Fruit fly (Drosophila melanogaster) whole organism, embryonic: ENCODE data around the gene pyd.

Experiments used
- Atf6 ChIP-seq: fragments of 200-800 bp; sonication (Bioruptor generic); IDR thresholded peaks from 2 replicates; pipeline ENCODE4 v1.3.6; 2022; ENCODE audit warnings: missing biosample characterization, missing genetic modification characterization
- B-H1 ChIP-seq: fragments of 200-800 bp; sonication (Bioruptor generic); IDR thresholded peaks from 3 replicates; pipeline ENCODE4 v1.3.6; 2022; ENCODE audit warnings: missing biosample characterization, missing genetic modification characterization
- B-H2 ChIP-seq: fragments of 200-800 bp; sonication (Bioruptor generic); optimal IDR thresholded peaks from 2 replicates; lab custom pipeline; 2018; ENCODE audit warnings: missing biosample characterization, mild to moderate bottlenecking, missing genetic modification characterization
- Bgb ChIP-seq: fragments of 200-800 bp; sonication (Bioruptor generic); IDR thresholded peaks from 2 replicates; pipeline ENCODE4 v1.3.6; 2022; ENCODE audit warnings: missing biosample characterization, missing genetic modification characterization; ENCODE audit not compliant: partially characterized antibody
- CG10462 ChIP-seq: fragments of 200-800 bp; sonication (Bioruptor generic); optimal IDR thresholded peaks from 2 replicates; lab custom pipeline; 2016; ENCODE audit warnings: missing biosample characterization, missing genetic modification characterization
- CG10959 ChIP-seq: fragments of 200-800 bp; sonication (Bioruptor generic); IDR thresholded peaks from 2 replicates; pipeline ENCODE4 v1.3.6; 2022; ENCODE audit warnings: missing biosample characterization, missing genetic modification characterization
- CG12236 ChIP-seq: fragments of 200-800 bp; sonication (Bioruptor generic); optimal IDR thresholded peaks from 2 replicates; lab custom pipeline; 2016; ENCODE audit warnings: missing biosample characterization, missing genetic modification characterization
- CG12744 ChIP-seq: fragments of 200-800 bp; sonication (Bioruptor generic); optimal IDR thresholded peaks from 2 replicates; lab custom pipeline; 2016; ENCODE audit warnings: missing biosample characterization, missing genetic modification characterization
- CG13123 ChIP-seq: fragments of 200-800 bp; sonication (Bioruptor generic); optimal IDR thresholded peaks from 2 replicates; lab custom pipeline; 2016; ENCODE audit warnings: missing biosample characterization, missing genetic modification characterization
- CG13424 ChIP-seq: fragments of 200-800 bp; sonication (Bioruptor generic); optimal IDR thresholded peaks from 2 replicates; lab custom pipeline; 2019; ENCODE audit warnings: missing biosample characterization, mild to moderate bottlenecking, missing genetic modification characterization, moderate library complexity
- CG14710 ChIP-seq: fragments of 200-800 bp; sonication (Bioruptor generic); optimal IDR thresholded peaks from 3 replicates; lab custom pipeline; 2019; ENCODE audit warnings: missing biosample characterization, mild to moderate bottlenecking, missing genetic modification characterization, moderate library complexity
- CG1832 ChIP-seq: fragments of 200-800 bp; sonication (Bioruptor generic); optimal IDR thresholded peaks from 2 replicates; lab custom pipeline; 2017; ENCODE audit warnings: missing biosample characterization, mild to moderate bottlenecking, missing genetic modification characterization, inconsistent platforms
- CG30431 ChIP-seq: fragments of 200-800 bp; sonication (Bioruptor generic); optimal IDR thresholded peaks from 2 replicates; lab custom pipeline; 2017; ENCODE audit warnings: missing biosample characterization, missing genetic modification characterization
- CG3281 ChIP-seq: fragments of 200-800 bp; sonication (Bioruptor generic); optimal IDR thresholded peaks from 3 replicates; lab custom pipeline; 2017; ENCODE audit warnings: missing biosample characterization, mild to moderate bottlenecking, missing genetic modification characterization
- CG34376 ChIP-seq: fragments of 200-800 bp; sonication (Bioruptor generic); optimal IDR thresholded peaks from 2 replicates; lab custom pipeline; 2018; ENCODE audit warnings: missing biosample characterization, mild to moderate bottlenecking, missing genetic modification characterization
- CG4707 ChIP-seq: fragments of 200-800 bp; sonication (Bioruptor generic); optimal IDR thresholded peaks from 2 replicates; lab custom pipeline; 2018; ENCODE audit warnings: missing biosample characterization, mild to moderate bottlenecking, missing genetic modification characterization, moderate library complexity
- CG4854 ChIP-seq: fragments of 200-800 bp; sonication (Bioruptor generic); optimal IDR thresholded peaks from 2 replicates; lab custom pipeline; 2016; ENCODE audit warnings: missing biosample characterization, missing genetic modification characterization, inconsistent platforms
- CG7271 ChIP-seq: fragments of 200-800 bp; sonication (Bioruptor generic); optimal IDR thresholded peaks from 2 replicates; lab custom pipeline; 2018; ENCODE audit warnings: missing biosample characterization, mild to moderate bottlenecking, missing genetic modification characterization, moderate library complexity
- CG7963 ChIP-seq: fragments of 200-800 bp; sonication (Bioruptor generic); IDR thresholded peaks from 3 replicates; pipeline ENCODE4 v1.3.6; 2022; ENCODE audit warnings: missing biosample characterization, missing genetic modification characterization; ENCODE audit not compliant: partially characterized antibody
- CG8478 ChIP-seq: fragments of >200 bp; optimal IDR thresholded peaks from 2 replicates; lab custom pipeline; 2018
- Gsc ChIP-seq: fragments of 200-800 bp; sonication (Bioruptor generic); IDR thresholded peaks from 2 replicates; pipeline ENCODE4 v1.3.6; 2022; ENCODE audit warnings: missing biosample characterization, missing genetic modification characterization
- Hr51 ChIP-seq, 2 experiments: fragments of 200-800 bp; sonication (Bioruptor generic); optimal IDR thresholded peaks; 2 replicates in 1 of 2; 3 replicates in 1 of 2; lab custom pipeline; 2016 to 2018; ENCODE audit warnings: missing biosample characterization in 2 of 2, missing genetic modification characterization in 2 of 2, mild to moderate bottlenecking in 1 of 2, moderate library complexity in 1 of 2
- Lim3 ChIP-seq: fragments of 200-800 bp; sonication (Bioruptor generic); IDR thresholded peaks from 2 replicates; pipeline ENCODE4 v1.3.6; 2022; ENCODE audit warnings: missing biosample characterization, missing genetic modification characterization
- Mes4 ChIP-seq: fragments of 200-800 bp; sonication (Bioruptor generic); optimal IDR thresholded peaks from 2 replicates; lab custom pipeline; 2016; ENCODE audit warnings: missing biosample characterization, missing genetic modification characterization
- NK7.1 ChIP-seq: fragments of 200-800 bp; sonication (Bioruptor generic); optimal IDR thresholded peaks from 3 replicates; lab custom pipeline; 2016; ENCODE audit warnings: missing biosample characterization, missing genetic modification characterization
- Rfx ChIP-seq: fragments of 200-800 bp; sonication (Bioruptor generic); IDR thresholded peaks from 2 replicates; pipeline ENCODE4 v1.3.6; 2022; ENCODE audit warnings: missing biosample characterization, missing genetic modification characterization
- Vsx1 ChIP-seq: fragments of 200-800 bp; sonication (Bioruptor generic); optimal IDR thresholded peaks from 2 replicates; lab custom pipeline; 2017; ENCODE audit warnings: missing biosample characterization, mild to moderate bottlenecking, missing genetic modification characterization, missing genetic modification reagents
- ac ChIP-seq: fragments of 200-800 bp; sonication (Bioruptor generic); optimal IDR thresholded peaks from 3 replicates; lab custom pipeline; 2017; ENCODE audit warnings: missing biosample characterization, mild to moderate bottlenecking, missing genetic modification characterization
- ash1 ChIP-seq: fragments of 200-800 bp; sonication (Bioruptor generic); optimal IDR thresholded peaks from 2 replicates; lab custom pipeline; 2018; ENCODE audit warnings: missing biosample characterization, mild to moderate bottlenecking, missing genetic modification characterization
- bbx ChIP-seq: fragments of 200-800 bp; sonication (Bioruptor generic); IDR thresholded peaks from 2 replicates; pipeline ENCODE4 v1.3.6; 2022; ENCODE audit warnings: missing biosample characterization, missing genetic modification characterization; ENCODE audit not compliant: partially characterized antibody
- chm ChIP-seq: fragments of 200-800 bp; sonication (Bioruptor generic); IDR thresholded peaks from 2 replicates; pipeline ENCODE4 v1.3.6; 2022; ENCODE audit warnings: missing biosample characterization, missing genetic modification characterization
- danr ChIP-seq: fragments of 200-800 bp; sonication (Bioruptor generic); IDR thresholded peaks from 2 replicates; pipeline ENCODE4 v1.3.6; 2022; ENCODE audit warnings: missing biosample characterization, missing genetic modification characterization
- eve ChIP-seq, 2 experiments: fragments of >200 bp; optimal IDR thresholded peaks; 2 replicates each; lab custom pipeline; 2017; ENCODE audit warnings: missing biosample characterization in 2 of 2, missing genetic modification characterization in 2 of 2
- gcm ChIP-seq: fragments of 200-800 bp; sonication (Bioruptor generic); optimal IDR thresholded peaks from 2 replicates; lab custom pipeline; 2019; ENCODE audit warnings: missing biosample characterization, mild to moderate bottlenecking, missing genetic modification characterization, moderate library complexity
- kay ChIP-seq: fragments of 200-800 bp; sonication (Bioruptor generic); optimal IDR thresholded peaks from 2 replicates; lab custom pipeline; 2016; ENCODE audit warnings: missing biosample characterization, missing genetic modification characterization
- lilli ChIP-seq: fragments of 200-800 bp; sonication (Bioruptor generic); optimal IDR thresholded peaks from 3 replicates; lab custom pipeline; 2016; ENCODE audit warnings: missing biosample characterization, missing genetic modification characterization
- mam ChIP-seq: fragments of 200-800 bp; sonication (Bioruptor generic); optimal IDR thresholded peaks from 3 replicates; lab custom pipeline; 2016; ENCODE audit warnings: missing biosample characterization, missing genetic modification characterization
- nom ChIP-seq: fragments of 200-800 bp; sonication (Bioruptor generic); optimal IDR thresholded peaks from 2 replicates; lab custom pipeline; 2017; ENCODE audit warnings: missing biosample characterization, missing genetic modification characterization, mild to moderate bottlenecking, moderate library complexity, missing genetic modification reagents
- otp ChIP-seq: fragments of 200-800 bp; sonication (Bioruptor generic); IDR thresholded peaks from 3 replicates; pipeline ENCODE4, ENCODE4 v1.3.6; 2022; ENCODE audit warnings: missing biosample characterization, missing genetic modification characterization
- pho ChIP-seq: fragments of 200-800 bp; sonication (Bioruptor generic); optimal IDR thresholded peaks from 2 replicates; lab custom pipeline; 2016; ENCODE audit warnings: missing biosample characterization, missing genetic modification characterization
- phol ChIP-seq: fragments of 200-800 bp; sonication (Bioruptor generic); optimal IDR thresholded peaks from 3 replicates; lab custom pipeline; 2018; ENCODE audit warnings: missing biosample characterization, mild to moderate bottlenecking, missing genetic modification characterization, moderate library complexity
- prd ChIP-seq, 3 experiments: fragments of >200 bp in 2 of 3; fragments of 200-800 bp in 1 of 3; sonication (Bioruptor generic) in 1 of 3; optimal IDR thresholded peaks in 2 of 3; IDR thresholded peaks in 1 of 3; 2 replicates in 2 of 3; 3 replicates in 1 of 3; pipeline versions ENCODE4 v1.3.6 to Lab custom; 2017 to 2022; ENCODE audit warnings: missing biosample characterization in 1 of 3, missing genetic modification characterization in 1 of 3
- run ChIP-seq: fragments of 200-800 bp; sonication (Bioruptor generic); optimal IDR thresholded peaks from 3 replicates; lab custom pipeline; 2018; ENCODE audit warnings: missing biosample characterization, mild to moderate bottlenecking, missing genetic modification characterization
- sd ChIP-seq: fragments of 200-800 bp; sonication (Bioruptor generic); optimal IDR thresholded peaks from 3 replicates; lab custom pipeline; 2018; ENCODE audit warnings: missing biosample characterization, mild to moderate bottlenecking, missing genetic modification characterization, moderate library complexity
- shn ChIP-seq: fragments of 200-800 bp; sonication (Bioruptor generic); optimal IDR thresholded peaks from 3 replicates; lab custom pipeline; 2016; ENCODE audit warnings: missing biosample characterization, missing genetic modification characterization
- sima ChIP-seq: fragments of 200-800 bp; sonication (Bioruptor generic); optimal IDR thresholded peaks from 2 replicates; lab custom pipeline; 2016; ENCODE audit warnings: missing biosample characterization, missing genetic modification characterization
- slou ChIP-seq: fragments of 200-800 bp; sonication (Bioruptor generic); optimal IDR thresholded peaks from 3 replicates; lab custom pipeline; 2016; ENCODE audit warnings: missing biosample characterization, missing genetic modification characterization
- sug ChIP-seq: fragments of 200-800 bp; optimal IDR thresholded peaks from 2 replicates; lab custom pipeline; 2019; ENCODE audit warnings: missing biosample characterization, mild to moderate bottlenecking, missing genetic modification characterization, moderate library complexity
- tx ChIP-seq: fragments of 200-800 bp; sonication (Bioruptor generic); optimal IDR thresholded peaks from 2 replicates; lab custom pipeline; 2016; ENCODE audit warnings: missing biosample characterization, missing genetic modification characterization
- unc-4 ChIP-seq: fragments of 200-800 bp; sonication (Bioruptor generic); IDR thresholded peaks from 2 replicates; pipeline ENCODE4 v1.3.6; 2022; ENCODE audit warnings: missing biosample characterization, missing genetic modification characterization; ENCODE audit not compliant: partially characterized antibody
- unpg ChIP-seq: fragments of 200-800 bp; sonication (Bioruptor generic); optimal IDR thresholded peaks from 3 replicates; lab custom pipeline; 2018; ENCODE audit warnings: missing biosample characterization, mild to moderate bottlenecking, missing genetic modification characterization, moderate library complexity
- yki ChIP-seq: fragments of >200 bp; optimal IDR thresholded peaks from 3 replicates; lab custom pipeline; 2018

The pyd gene

DNA sequence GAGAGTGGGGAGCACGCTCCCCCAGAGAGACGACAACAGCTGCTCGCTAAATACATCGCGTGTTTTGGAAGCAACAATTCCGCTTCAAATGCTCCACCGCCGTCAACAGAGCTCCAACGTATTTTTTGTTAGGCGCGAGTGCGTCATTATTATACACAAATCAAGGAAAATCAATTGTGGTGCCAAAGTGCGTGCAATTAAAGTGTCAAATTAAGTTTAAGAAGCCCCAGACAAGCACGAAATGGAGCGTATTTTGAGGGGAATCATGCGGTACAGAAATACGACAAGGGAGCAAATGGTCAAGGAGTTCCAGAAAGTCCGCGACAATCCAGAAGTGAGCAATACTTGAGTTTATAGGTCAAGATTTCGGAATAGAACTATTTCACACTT lies 49.1 kb upstream of the pyd start, which contains the start of gene CAHbeta (continued):
- TF ChIP-seq NK7.1 (GFP tag; lab: Kevin White, UChicago) (no peak), slou (GFP tag; lab: Kevin White, UChicago) (no peak), CG1832 (GFP tag; lab: Kevin White, UChicago) (no peak), CG7271 (tag; lab: Kevin White, UChicago) (no peak), unpg (GFP tag; lab: Kevin White, UChicago) (no peak), lilli (no peak), unc-4 (GFP tag; lab: Robert Waterston, UW) (0 out of 2 replicates have a peak, but pooled peaks have one; percentile 7), CG4854 (GFP tag; lab: Kevin White, UChicago) (no peak), phol (tag; lab: Kevin White, UChicago) (no peak), CG8478 (lab: Kevin White, UChicago) (no peak), bbx (GFP tag; lab: Robert Waterston, UW) (no peak), eve (GFP tag; optimal IDR thresholded peaks at IDR 0.05; lab: Kevin White, UChicago) (no peak), CG7963 (GFP tag; lab: Robert Waterston, UW) (no peak), pho (GFP tag; lab: Kevin White, UChicago) (no peak), Bgb (GFP tag; lab: Robert Waterston, UW) (no peak), ash1 (GFP tag; lab: Kevin White, UChicago) (no peak), sug (tag; lab: Kevin White, UChicago) (peak; percentile 61), shn (GFP tag; lab: Kevin White, UChicago) (no peak), CG14710 (tag; lab: Kevin White, UChicago) (no peak), CG30431 (GFP tag; lab: Kevin White, UChicago) (no peak), CG34376 (GFP tag; lab: Kevin White, UChicago) (peak; percentile 81), CG10959 (GFP tag; lab: Robert Waterston, UW) (no peak), chm (GFP tag; lab: Robert Waterston, UW) (peak; percentile 41; the same call in 1 of the 2 replicates), yki (no peak), otp (GFP tag; lab: Robert Waterston, UW) (no peak), Rfx (GFP tag; lab: Robert Waterston, UW) (peak; percentile 19; the same call in 1 of the 2 replicates), sd (tag; lab: Kevin White, UChicago) (peak; percentile 73), CG13424 (tag; lab: Kevin White, UChicago) (no peak), Atf6 (GFP tag; lab: Robert Waterston, UW) (no peak), B-H2 (GFP tag; lab: Kevin White, UChicago) (no peak), Mes4 (GFP tag; lab: Kevin White, UChicago) (no peak), CG10462 (no peak), CG4707 (GFP tag; lab: Kevin White, UChicago) (no peak), sima (no peak), prd (optimal IDR thresholded peaks at IDR 0.05; lab: Kevin White, UChicago) (no peak), prd (GFP tag; IDR thresholded peaks at IDR 0.05; lab: Robert Waterston, UW) (no peak), kay (peak; percentile 15), danr (no peak), CG12236 (GFP tag; lab: Kevin White, UChicago) (no peak), run (tag; lab: Kevin White, UChicago) (no peak), CG13123 (no peak), CG12744 (GFP tag; lab: Kevin White, UChicago) (no peak), Gsc (no peak), CG3281 (peak; percentile 5), tx (GFP tag; lab: Kevin White, UChicago) (no peak), Vsx1 (no peak), ac (GFP tag; lab: Kevin White, UChicago) (no peak), gcm (GFP tag; lab: Kevin White, UChicago) (no peak), nom (GFP tag; lab: Kevin White, UChicago) (no peak), Lim3 (no peak), Hr51 (GFP tag; optimal IDR thresholded peaks at IDR 0.05; lab: Kevin White, UChicago) (peak in 1 of 2 experiments; percentile 13), mam (no peak), B-H1 (GFP tag; lab: Robert Waterston, UW) (no peak)
